Worm (Caenorhabditis elegans) whole organism, young adult: ENCODE measurements around the gene mop-25.1.

Experiments
- ceh-58 ChIP-seq: fragments of 200-800 bp; sonication (Bioruptor generic); IDR thresholded peaks from 2 replicates; pipeline ENCODE4 v1.3.6; 2022; ENCODE audit warnings: missing genetic modification characterization, missing compliant biosample characterization
- egl-18 ChIP-seq: fragments of 200-800 bp; sonication (Bioruptor generic); IDR thresholded peaks from 2 replicates; pipeline ENCODE4 v1.3.6; 2022; ENCODE audit warnings: missing genetic modification reagents, missing genetic modification characterization, missing compliant biosample characterization
- lin-35 ChIP-seq, 3 experiments: fragments of 150-350 bp in 2 of 3; sonication (generic microtip) in 1 of 3; optimal IDR thresholded peaks; 2 replicates each; lab custom pipeline; 2014 to 2018; ENCODE audit warnings: missing biosample characterization in 3 of 3, missing genetic modification characterization in 3 of 3, missing genetic modification reagents in 3 of 3
- lsy-27 ChIP-seq: sonication (generic microtip); optimal IDR thresholded peaks from 2 replicates; lab custom pipeline; 2017; ENCODE audit warnings: missing genetic modification characterization, mild to moderate bottlenecking, missing compliant biosample characterization, antibody characterized with exemption, missing genotype, borderline replicate concordance; ENCODE audit not compliant: insufficient read depth
- mes-4 ChIP-seq: sonication (generic microtip); optimal IDR thresholded peaks from 2 replicates; lab custom pipeline; 2016; ENCODE audit warnings: missing genotype, missing genetic modification characterization, missing compliant biosample characterization
- nhr-179 ChIP-seq: sonication (generic microtip); optimal IDR thresholded peaks from 2 replicates; lab custom pipeline; 2016; ENCODE audit warnings: mild to moderate bottlenecking, missing genetic modification characterization, missing compliant biosample characterization
- rec-8 ChIP-seq, 2 experiments: sonication (generic microtip); optimal IDR thresholded peaks; 2 replicates each; lab custom pipeline; 2016; ENCODE audit warnings: mild to moderate bottlenecking in 2 of 2, missing genetic modification characterization in 2 of 2, missing genetic modification reagents in 2 of 2, missing genotype in 2 of 2, missing biosample characterization in 1 of 2, missing compliant biosample characterization in 1 of 2, moderate library complexity in 1 of 2
- sea-2 ChIP-seq: fragments of 200-800 bp; sonication (Bioruptor generic); IDR thresholded peaks from 2 replicates; pipeline ENCODE4 v1.3.6; 2022; ENCODE audit warnings: missing genetic modification characterization, missing compliant biosample characterization
- unc-62 ChIP-seq: fragments of 150-350 bp; optimal IDR thresholded peaks from 2 replicates; lab custom pipeline; 2014; ENCODE audit warnings: missing biosample characterization, missing genetic modification reagents, missing genetic modification characterization

- TF ChIP-seq sea-2 (no peak), egl-18 (GFP tag; lab: Robert Waterston, UW) (no peak), lin-35 (GFP tag; optimal IDR thresholded peaks at IDR 0.05; lab: Kevin White, UChicago) (no peak), rec-8 (tag; optimal IDR thresholded peaks at IDR 0.05; lab: Kevin White, UChicago) (no peak), lsy-27 (tag; lab: Kevin White, UChicago) (no peak), ceh-58 (GFP tag; lab: Robert Waterston, UW) (no peak), unc-62 (no peak), mes-4 (tag; lab: Kevin White, UChicago) (no peak), nhr-179 (tag; lab: Kevin White, UChicago) (no peak)
Measured at ce11 chrX:3968209-3968960, 43.6 kb upstream of the mop-25.1 start, which contains the start of gene C16B8.3.
